Worm (Caenorhabditis elegans): Measurements from ENCODE around the gene R10E4.1.

Gene R10E4.1

ce11 chrIII:4223668-4224127, 45.8 kb upstream of the R10E4.1 start (continued):
- TF ChIP-seq nhr-80 (tag; optimal IDR thresholded peaks at IDR 0.05) (peak; percentile 91), nhr-27 (tag; optimal IDR thresholded peaks at IDR 0.05) (no peak), attf-5 (GFP tag; optimal IDR thresholded peaks at IDR 0.05) (peak; percentile 85), dpff-1 (tag; optimal IDR thresholded peaks at IDR 0.05) (no peak), zfh-2 (GFP tag; conservative IDR thresholded peaks at IDR 0.05) (peak; percentile 96), attf-3 (GFP tag; conservative IDR thresholded peaks at IDR 0.05) (0 out of 2 replicates have a peak, but pooled peaks have one; percentile 18), lin-26 (GFP tag; IDR thresholded peaks at IDR 0.05) (no peak), die-1 (tag; optimal IDR thresholded peaks at IDR 0.05) (peak; percentile 7), lir-1 (GFP tag; conservative IDR thresholded peaks at IDR 0.05) (0 out of 2 replicates have a peak, but pooled peaks have one; percentile 38), ztf-28 (GFP tag; IDR thresholded peaks at IDR 0.05) (no peak), ceh-58 (GFP tag; IDR thresholded peaks at IDR 0.05) (no peak), cebp-1 (GFP tag; IDR thresholded peaks at IDR 0.05) (no peak), cebp-1 (tag; optimal IDR thresholded peaks at IDR 0.05) (peak; percentile 79), let-607 (tag; optimal IDR thresholded peaks at IDR 0.05) (peak in 1 of 2 experiments; percentile 21), F22D6.2 (tag; optimal IDR thresholded peaks at IDR 0.05) (no peak), atf-7 (tag; optimal IDR thresholded peaks at IDR 0.05) (peak; percentile 58), somi-1 (GFP tag; optimal IDR thresholded peaks at IDR 0.05) (peak; percentile 87), tbp1 (GFP tag; optimal IDR thresholded peaks at IDR 0.05) (peak; percentile 42), K12H6.12 (tag; optimal IDR thresholded peaks at IDR 0.05) (peak; percentile 89), F23B12.7 (tag; optimal IDR thresholded peaks at IDR 0.05; ENCODE audit: insufficient read depth) (peak; percentile 12), snpc-4 (GFP tag; optimal IDR thresholded peaks at IDR 0.05) (no peak), snpc-4 (tag; optimal IDR thresholded peaks at IDR 0.05) (peak in 2 of 4 experiments; percentile 35 to 60), hmg-1.2 (GFP tag; IDR thresholded peaks at IDR 0.05) (peak; percentile 81; the same call in 1 of the 2 replicates), hmg-20 (GFP tag; IDR thresholded peaks at IDR 0.05) (no peak), K11D2.4 (GFP tag; IDR thresholded peaks at IDR 0.05) (peak; percentile 77; the same call in 1 of the 2 replicates), Y53G8AR.9 (GFP tag; conservative IDR thresholded peaks at IDR 0.05) (0 out of 2 replicates have a peak, but pooled peaks have one; percentile 44), ZK185.1 (tag; optimal IDR thresholded peaks at IDR 0.05; ENCODE audit: poor library complexity, severe bottlenecking) (peak; percentile 24), ztf-18 (tag; optimal IDR thresholded peaks at IDR 0.05) (peak; percentile 1)

ce11 chrIII:4224722-4225121, 44.8 kb upstream of the R10E4.1 start:
- no peak for TF ChIP-seq mxl-1 (tag; optimal IDR thresholded peaks at IDR 0.05)
- no peak for TF ChIP-seq tbx-9 (tag; optimal IDR thresholded peaks at IDR 0.05; ENCODE audit: borderline replicate concordance)
- TF ChIP-seq F55B11.4 (tag; optimal IDR thresholded peaks at IDR 0.05; ENCODE audit: borderline replicate concordance, insufficient read depth) = no peak
- no peak for TF ChIP-seq nhr-120 (GFP tag; IDR thresholded peaks at IDR 0.05)
- no peak for TF ChIP-seq die-1 (tag; optimal IDR thresholded peaks at IDR 0.05)
- TF ChIP-seq zim-3 (tag; optimal IDR thresholded peaks at IDR 0.05) = no peak
- TF ChIP-seq B0261.1 (tag; optimal IDR thresholded peaks at IDR 0.05) = no peak
- TF ChIP-seq unc-62 (GFP tag; optimal IDR thresholded peaks at IDR 0.05) = no peak
- TF ChIP-seq madf-8 (GFP tag; conservative IDR thresholded peaks at IDR 0.05) = no peak
- no peak for TF ChIP-seq pha-4 (tag; optimal IDR thresholded peaks at IDR 0.05)
- no peak for TF ChIP-seq fkh-3 (tag; optimal IDR thresholded peaks at IDR 0.05)

Data from whole organism, young adult.